Worm (Caenorhabditis elegans) whole organism, midembryonic: ENCODE measurements around the gene F59E12.15.

Source experiments
- T22C8.4 ChIP-seq: fragments of 200-800 bp; sonication (Bioruptor generic); IDR thresholded peaks from 2 replicates; pipeline ENCODE4 v1.3.6; 2022; ENCODE audit warnings: missing genetic modification characterization, missing compliant biosample characterization
- cog-1 ChIP-seq: sonication (generic microtip); optimal IDR thresholded peaks from 2 replicates; lab custom pipeline; 2016; ENCODE audit warnings: missing genetic modification characterization, missing compliant biosample characterization
- flt-1 ChIP-seq: fragments of 200-800 bp; sonication (Bioruptor generic); IDR thresholded peaks from 2 replicates; pipeline ENCODE4 v1.3.6; 2022; ENCODE audit warnings: missing genetic modification characterization, missing compliant biosample characterization
- klf-2 ChIP-seq: fragments of 200-800 bp; sonication (Bioruptor generic); conservative IDR thresholded peaks from 2 replicates; pipeline ENCODE4 v1.3.6; 2022; ENCODE audit warnings: missing genetic modification reagents, missing genetic modification characterization, missing compliant biosample characterization
- med-1 ChIP-seq: sonication (generic microtip); optimal IDR thresholded peaks from 2 replicates; lab custom pipeline; 2017; ENCODE audit warnings: missing genetic modification characterization, mild to moderate bottlenecking, missing compliant biosample characterization, antibody characterized with exemption, missing genetic modification reagents; ENCODE audit not compliant: insufficient read depth
- ref-1 ChIP-seq: fragments of 200-800 bp; sonication (Bioruptor generic); conservative IDR thresholded peaks from 2 replicates; pipeline ENCODE4 v1.3.6; 2022; ENCODE audit warnings: missing genetic modification reagents, missing genetic modification characterization, missing compliant biosample characterization
- tab-1 ChIP-seq: fragments of 200-800 bp; sonication (Bioruptor generic); IDR thresholded peaks from 2 replicates; pipeline ENCODE4 v1.3.6; 2022; ENCODE audit warnings: missing genetic modification characterization, missing compliant biosample characterization
- ztf-23 ChIP-seq: fragments of 200-800 bp; sonication (Bioruptor generic); IDR thresholded peaks from 2 replicates; pipeline ENCODE4 v1.3.6; 2022; ENCODE audit warnings: missing genetic modification reagents, missing genetic modification characterization, missing compliant biosample characterization
- ztf-29 ChIP-seq: fragments of 200-800 bp; sonication (Bioruptor generic); IDR thresholded peaks from 2 replicates; pipeline ENCODE4 v1.3.6; 2022; ENCODE audit warnings: missing genetic modification reagents, missing genetic modification characterization, missing compliant biosample characterization

Gene F59E12.15

DNA sequence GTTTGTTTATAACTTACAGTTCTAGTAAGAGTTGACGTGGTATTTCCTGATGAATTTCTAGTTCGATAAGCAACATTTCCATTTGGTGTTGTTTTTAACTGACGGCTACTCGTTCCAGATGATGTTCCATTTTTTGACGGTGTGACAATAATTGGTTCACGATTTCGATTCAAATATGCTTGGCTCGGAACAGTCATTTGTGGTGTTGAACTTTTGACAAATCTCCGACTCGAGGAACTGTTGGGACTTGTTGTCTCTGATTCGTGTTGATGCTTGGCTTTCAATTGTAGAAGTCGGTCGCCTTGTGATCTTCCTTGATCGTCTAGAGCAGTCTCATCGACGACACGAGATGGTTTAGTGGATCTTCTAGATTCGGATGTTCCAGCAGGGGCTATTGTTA lies 36.6 kb downstream of the F59E12.15 start:
- TF ChIP-seq tab-1 (GFP tag; lab: Robert Waterston, UW) (no peak), T22C8.4 (GFP tag; lab: Robert Waterston, UW) (no peak), med-1 (GFP tag; lab: Kevin White, UChicago) (no peak), klf-2 (GFP tag; lab: Robert Waterston, UW) (no peak), ztf-23 (GFP tag; lab: Robert Waterston, UW) (no peak), flt-1 (GFP tag; lab: Robert Waterston, UW) (no peak), ztf-29 (GFP tag; lab: Robert Waterston, UW) (no peak), ref-1 (GFP tag; lab: Robert Waterston, UW) (no peak), cog-1 (tag; lab: Kevin White, UChicago) (no peak)

DNA sequence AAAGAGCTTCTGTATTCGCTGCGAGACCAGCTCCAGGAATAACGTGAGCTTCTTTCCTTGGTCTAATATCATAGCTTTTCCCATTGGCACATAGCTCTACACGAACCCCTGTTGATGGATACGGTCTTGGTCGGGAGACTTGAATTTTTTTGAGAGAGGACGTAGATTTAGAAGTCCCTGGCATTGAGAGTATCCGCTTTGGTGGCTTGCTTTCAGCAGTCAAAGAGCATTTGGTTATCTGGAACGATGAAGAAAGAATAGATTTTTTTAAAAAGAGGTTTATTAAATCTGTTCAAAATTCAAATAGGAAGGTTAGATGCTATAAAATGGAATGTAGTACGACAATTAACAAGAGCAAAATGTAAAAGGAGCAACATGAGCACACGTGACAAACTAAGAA lies 38.5 kb downstream of the F59E12.15 start, which contains the start of gene C17G10.13:
TSS of gene C17G10.13 (minus strand) at position 101 of the 400 bp plus-strand sequence.
- TF ChIP-seq ztf-23 (GFP tag; lab: Robert Waterston, UW) (no peak), ref-1 (GFP tag; lab: Robert Waterston, UW) (no peak), tab-1 (GFP tag; lab: Robert Waterston, UW) (no peak), flt-1 (GFP tag; lab: Robert Waterston, UW) (no peak), T22C8.4 (GFP tag; lab: Robert Waterston, UW) (no peak), ztf-29 (GFP tag; lab: Robert Waterston, UW) (no peak), klf-2 (GFP tag; lab: Robert Waterston, UW) (no peak), cog-1 (tag; lab: Kevin White, UChicago) (no peak), med-1 (GFP tag; lab: Kevin White, UChicago) (no peak)

DNA sequence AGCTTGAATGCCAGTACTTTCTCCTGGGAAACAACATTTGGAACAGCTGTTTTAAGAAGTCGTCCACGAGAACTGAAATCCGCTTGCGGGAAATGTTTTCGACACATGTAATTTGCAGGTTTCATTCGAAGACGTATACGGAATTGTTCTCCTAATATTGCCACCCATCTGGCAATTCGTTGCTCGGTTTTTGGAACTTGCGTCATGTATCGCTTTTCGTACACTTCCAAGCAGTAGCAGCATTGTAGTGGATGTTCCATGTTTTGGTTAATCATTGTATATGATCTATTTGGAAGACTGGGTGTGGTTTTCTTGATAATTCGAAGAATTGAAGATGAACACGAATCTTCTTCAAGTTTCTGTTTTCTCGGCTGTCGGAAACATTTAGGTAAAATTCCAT lies 40.4 kb downstream of the F59E12.15 start:
- TF ChIP-seq med-1 (GFP tag; lab: Kevin White, UChicago) = no peak
- TF ChIP-seq cog-1 (tag; lab: Kevin White, UChicago) = no peak
- no peak for TF ChIP-seq flt-1 (GFP tag; lab: Robert Waterston, UW)
- TF ChIP-seq ztf-29 (GFP tag; lab: Robert Waterston, UW) = no peak

- no peak for TF ChIP-seq ztf-29 (GFP tag; lab: Robert Waterston, UW)
- TF ChIP-seq cog-1 (tag; lab: Kevin White, UChicago) = no peak
- TF ChIP-seq ztf-23 (GFP tag; lab: Robert Waterston, UW) = no peak
- no peak for TF ChIP-seq med-1 (GFP tag; lab: Kevin White, UChicago)
- no peak for TF ChIP-seq T22C8.4 (GFP tag; lab: Robert Waterston, UW)
- TF ChIP-seq ref-1 (GFP tag; lab: Robert Waterston, UW) = no peak
- no peak for TF ChIP-seq tab-1 (GFP tag; lab: Robert Waterston, UW)
- TF ChIP-seq klf-2 (GFP tag; lab: Robert Waterston, UW) = no peak
- no peak for TF ChIP-seq flt-1 (GFP tag; lab: Robert Waterston, UW)
Observed at ce11 chrII:5585788-5586187, 42.4 kb downstream of the F59E12.15 start, which contains the start of gene lys-8. Gene lys-8 (plus strand): TSS chrII:5586178.

DNA sequence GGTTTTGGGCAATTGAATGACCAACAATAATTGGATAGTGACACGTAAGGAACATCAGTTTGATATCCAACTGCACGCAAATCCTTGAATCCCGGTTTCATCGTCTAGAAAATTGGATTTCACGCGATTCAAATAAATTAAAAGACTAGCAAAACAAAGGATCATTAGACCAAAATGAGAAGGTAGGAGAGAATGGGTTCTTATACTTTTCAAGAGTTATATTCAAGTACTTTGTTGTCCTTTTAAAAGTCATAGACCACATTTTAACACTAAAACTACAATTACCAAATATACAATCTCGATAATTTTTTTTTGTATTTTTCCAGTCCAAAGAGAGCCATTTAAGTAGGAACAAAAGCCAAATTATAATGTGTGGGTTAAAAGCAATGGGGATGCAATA lies 45.9 kb downstream of the F59E12.15 start, which contains the start of gene T25E4.2:
TSS of gene T25E4.2 (minus strand) at position 101 of the 400 bp plus-strand sequence.
- TF ChIP-seq tab-1 (GFP tag; lab: Robert Waterston, UW) (no peak), ztf-23 (GFP tag; lab: Robert Waterston, UW) (no peak), klf-2 (GFP tag; lab: Robert Waterston, UW) (no peak), T22C8.4 (GFP tag; lab: Robert Waterston, UW) (no peak), ref-1 (GFP tag; lab: Robert Waterston, UW) (no peak), flt-1 (GFP tag; lab: Robert Waterston, UW) (no peak), cog-1 (tag; lab: Kevin White, UChicago) (no peak), med-1 (GFP tag; lab: Kevin White, UChicago) (no peak), ztf-29 (GFP tag; lab: Robert Waterston, UW) (no peak)

DNA sequence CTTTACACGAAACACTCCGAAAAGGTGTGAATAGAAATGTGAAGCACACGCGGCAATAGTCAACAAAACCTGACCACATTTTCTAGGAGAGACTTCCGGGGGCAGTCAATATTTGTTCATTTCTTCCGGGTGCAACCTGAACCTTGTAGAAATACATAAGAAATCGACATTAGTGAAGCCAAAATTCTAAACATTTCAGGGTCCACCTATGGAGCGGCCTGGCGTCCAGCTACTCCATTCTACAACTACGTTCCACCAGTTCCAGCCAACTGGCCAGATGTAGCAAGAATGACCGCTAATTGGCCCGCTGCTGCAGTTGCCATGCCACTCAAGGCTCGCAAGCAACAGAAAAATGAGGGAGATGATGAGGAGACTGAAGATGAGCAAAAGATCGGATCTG lies 48.9 kb downstream of the F59E12.15 start:
- TF ChIP-seq ztf-23 (GFP tag; lab: Robert Waterston, UW) = no peak
- TF ChIP-seq flt-1 (GFP tag; lab: Robert Waterston, UW) = no peak
- no peak for TF ChIP-seq T22C8.4 (GFP tag; lab: Robert Waterston, UW)
- no peak for TF ChIP-seq med-1 (GFP tag; lab: Kevin White, UChicago)
- no peak for TF ChIP-seq klf-2 (GFP tag; lab: Robert Waterston, UW)

DNA sequence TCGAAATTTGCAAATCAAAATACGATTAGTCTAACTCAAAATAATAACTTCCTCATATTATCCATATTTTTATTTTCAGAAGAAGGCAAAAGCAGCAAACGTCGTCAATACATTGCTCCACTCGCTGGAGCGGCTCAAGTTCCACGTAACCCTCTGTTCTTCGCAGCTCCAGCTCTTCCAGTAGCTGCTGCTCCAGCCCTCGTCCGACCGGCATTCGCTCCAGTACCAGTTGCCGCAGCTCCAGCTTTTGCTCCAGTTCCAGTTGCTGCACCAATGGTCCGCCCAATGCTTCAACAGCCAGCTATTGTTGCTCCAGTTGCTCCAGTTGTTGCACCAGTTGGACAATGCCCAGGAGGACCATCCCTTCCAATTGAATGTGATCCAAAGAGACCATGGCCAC lies 49.5 kb downstream of the F59E12.15 start:
- TF ChIP-seq ztf-29 (GFP tag; lab: Robert Waterston, UW) (no peak), ztf-23 (GFP tag; lab: Robert Waterston, UW) (no peak), tab-1 (GFP tag; lab: Robert Waterston, UW) (no peak), med-1 (GFP tag; lab: Kevin White, UChicago) (no peak), T22C8.4 (GFP tag; lab: Robert Waterston, UW) (no peak), cog-1 (tag; lab: Kevin White, UChicago) (no peak), klf-2 (GFP tag; lab: Robert Waterston, UW) (no peak)

DNA sequence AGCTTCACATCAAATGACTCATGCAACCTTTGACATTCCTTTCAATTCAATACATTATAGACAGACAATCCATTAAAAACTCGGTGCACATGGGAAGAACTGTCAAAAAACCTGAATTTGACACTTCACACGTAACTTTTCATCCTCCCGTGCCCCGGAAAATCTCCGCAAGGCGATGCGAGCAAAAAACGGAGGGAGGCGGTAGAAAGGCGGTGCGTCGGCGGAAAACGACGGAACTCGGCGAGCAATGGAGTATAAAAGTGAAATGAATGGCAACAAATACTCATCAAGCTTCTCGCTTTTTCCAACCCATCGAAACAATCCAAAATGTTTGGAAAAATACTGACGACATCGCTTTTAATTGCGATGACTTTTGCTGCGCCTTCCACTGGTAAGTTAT lies 50.1 kb downstream of the F59E12.15 start, which contains the start of gene T25E4.1:
TSS of gene T25E4.1 (plus strand) at position 301 of the 400 bp plus-strand sequence.
- TF ChIP-seq flt-1 (GFP tag; lab: Robert Waterston, UW) = no peak
- TF ChIP-seq ztf-23 (GFP tag; lab: Robert Waterston, UW) = no peak
- TF ChIP-seq med-1 (GFP tag; lab: Kevin White, UChicago) = no peak
- TF ChIP-seq tab-1 (GFP tag; lab: Robert Waterston, UW) = no peak
- no peak for TF ChIP-seq T22C8.4 (GFP tag; lab: Robert Waterston, UW)
- no peak for TF ChIP-seq klf-2 (GFP tag; lab: Robert Waterston, UW)
- TF ChIP-seq ref-1 (GFP tag; lab: Robert Waterston, UW) = no peak
- no peak for TF ChIP-seq cog-1 (tag; lab: Kevin White, UChicago)
- TF ChIP-seq ztf-29 (GFP tag; lab: Robert Waterston, UW) = no peak

- 0 out of 2 replicates have a peak, but pooled peaks have one; percentile 22 for TF ChIP-seq klf-2 (GFP tag; lab: Robert Waterston, UW)
- peak; percentile 87 for TF ChIP-seq flt-1 (GFP tag; lab: Robert Waterston, UW)
- peak; percentile 49; the same call in 1 of the 2 replicates for TF ChIP-seq T22C8.4 (GFP tag; lab: Robert Waterston, UW)
- TF ChIP-seq med-1 (GFP tag; lab: Kevin White, UChicago) = no peak
- no peak for TF ChIP-seq ztf-29 (GFP tag; lab: Robert Waterston, UW)
- TF ChIP-seq ztf-23 (GFP tag; lab: Robert Waterston, UW) = peak; percentile 73
- peak; percentile 78 for TF ChIP-seq tab-1 (GFP tag; lab: Robert Waterston, UW)
- TF ChIP-seq cog-1 (tag; lab: Kevin White, UChicago) = no peak
- no peak for TF ChIP-seq ref-1 (GFP tag; lab: Robert Waterston, UW)
Observed at ce11 chrII:5577060-5577459, 51.1 kb downstream of the F59E12.15 start.
